Fruit fly (Drosophila melanogaster): Measurements from ENCODE around the gene knk.

knk gene

dm6 chr3R:10089171-10089664, 36.2 kb downstream of the knk start:
- TF ChIP-seq CG3163 (GFP tag; optimal IDR thresholded peaks at IDR 0.05) (no peak), Deaf1 (tag; optimal IDR thresholded peaks at IDR 0.05) (peak; percentile 3), CG12391 (tag; optimal IDR thresholded peaks at IDR 0.05) (no peak), stwl (tag; optimal IDR thresholded peaks at IDR 0.05) (no peak), Hr3 (GFP tag; optimal IDR thresholded peaks at IDR 0.05) (no peak), CG30431 (GFP tag; optimal IDR thresholded peaks at IDR 0.05) (no peak), CG11723 (GFP tag; optimal IDR thresholded peaks at IDR 0.05) (no peak), Med (GFP tag) (peak; percentile 31), HmgD (GFP tag; optimal IDR thresholded peaks at IDR 0.05) (no peak), MESR4 (GFP tag; optimal IDR thresholded peaks at IDR 0.05) (no peak), Mad (GFP tag; optimal IDR thresholded peaks at IDR 0.05) (no peak), HHEX (GFP tag; optimal IDR thresholded peaks at IDR 0.05) (no peak), PHDP (tag; optimal IDR thresholded peaks at IDR 0.05) (no peak), zen2 (GFP tag; IDR thresholded peaks at IDR 0.05; ENCODE audit: partially characterized antibody) (0 out of 3 replicates have a peak, but pooled peaks have one; percentile 26), Sry-β (GFP tag; optimal IDR thresholded peaks at IDR 0.05) (no peak), Opbp (GFP tag; IDR thresholded peaks at IDR 0.05; ENCODE audit: partially characterized antibody) (0 out of 3 replicates have a peak, but pooled peaks have one; percentile 18), CG4424 (GFP tag; optimal IDR thresholded peaks at IDR 0.05) (no peak), pzg (GFP tag; optimal IDR thresholded peaks at IDR 0.05) (no peak), gro (GFP tag; optimal IDR thresholded peaks at IDR 0.05) (no peak), dati (GFP tag; IDR thresholded peaks at IDR 0.05) (no peak), Kr (GFP tag; optimal IDR thresholded peaks at IDR 0.05) (no peak), CG7271 (tag; optimal IDR thresholded peaks at IDR 0.05) (no peak), scrt (GFP tag; optimal IDR thresholded peaks at IDR 0.05) (peak; percentile 70), CG13287 (GFP tag; IDR thresholded peaks at IDR 0.05; ENCODE audit: partially characterized antibody) (peak; percentile 71), onecut (GFP tag; IDR thresholded peaks at IDR 0.05) (peak; percentile 69), Dref (GFP tag; IDR thresholded peaks at IDR 0.05) (no peak), sisA (GFP tag; IDR thresholded peaks at IDR 0.05) (no peak), Hr51 (GFP tag; optimal IDR thresholded peaks at IDR 0.05) (peak in 1 of 2 experiments; percentile 40), Elba2 (GFP tag; optimal IDR thresholded peaks at IDR 0.05) (no peak), Adf1 (GFP tag; IDR thresholded peaks at IDR 0.05) (peak; percentile 99), eyg (GFP tag; optimal IDR thresholded peaks at IDR 0.05) (no peak), inv (GFP tag; IDR thresholded peaks at IDR 0.05; ENCODE audit: partially characterized antibody) (no peak), CG12299 (tag; optimal IDR thresholded peaks at IDR 0.05) (no peak), CG10462 (GFP tag; optimal IDR thresholded peaks at IDR 0.05) (no peak), sob (GFP tag; IDR thresholded peaks at IDR 0.05) (no peak), cg (GFP tag; optimal IDR thresholded peaks at IDR 0.05) (peak; percentile 78), CG10321 (GFP tag; IDR thresholded peaks at IDR 0.05) (peak; percentile 86), CG7786 (GFP tag; optimal IDR thresholded peaks at IDR 0.05) (no peak), CG3847 (GFP tag; IDR thresholded peaks at IDR 0.05) (no peak), Trl (optimal IDR thresholded peaks at IDR 0.05) (peak; percentile 90 to 98), Trl (GFP tag; optimal IDR thresholded peaks at IDR 0.05) (peak; percentile 51), CG7928 (GFP tag; optimal IDR thresholded peaks at IDR 0.05) (no peak), en (GFP tag; optimal IDR thresholded peaks at IDR 0.05) (no peak), CG6854 (GFP tag; optimal IDR thresholded peaks at IDR 0.05) (no peak), lbe (GFP tag; optimal IDR thresholded peaks at IDR 0.05) (peak; percentile 67), exex (tag; optimal IDR thresholded peaks at IDR 0.05) (no peak), ttk (GFP tag; IDR thresholded peaks at IDR 0.05) (no peak), slp2 (GFP tag; optimal IDR thresholded peaks at IDR 0.05) (no peak), CG30020 (tag; optimal IDR thresholded peaks at IDR 0.05) (no peak), ems (GFP tag; optimal IDR thresholded peaks at IDR 0.05) (no peak), CG31365 (tag; optimal IDR thresholded peaks at IDR 0.05) (no peak)

Measured in whole organism, embryonic.